Fruit fly (Drosophila melanogaster): ENCODE measurements around the gene BigH1.
A peak's percentile ranks its signal among the peaks of the same experiment; 100 is the strongest.

Gene BigH1

dm6 chr3R:14679381-14680111 is 16.3 kb downstream of the BigH1 start:
- no peak for TF ChIP-seq CG17801 (GFP tag; optimal IDR thresholded peaks at IDR 0.05; ENCODE audit: partially characterized antibody)

- peak; percentile 33 for TF ChIP-seq CG17801 (GFP tag; optimal IDR thresholded peaks at IDR 0.05; ENCODE audit: partially characterized antibody)
Observed at dm6 chr3R:14680112-14680665, 16.9 kb downstream of the BigH1 start.

dm6 chr3R:14683928-14684327 is 20.7 kb downstream of the BigH1 start:
- no peak for TF ChIP-seq CG17801 (GFP tag; optimal IDR thresholded peaks at IDR 0.05; ENCODE audit: partially characterized antibody)

dm6 chr3R:14687296-14687695 is 24.0 kb downstream of the BigH1 start:
- TF ChIP-seq CG17801 (GFP tag; optimal IDR thresholded peaks at IDR 0.05; ENCODE audit: partially characterized antibody), result no peak

dm6 chr3R:14690065-14690464 is 26.8 kb downstream of the BigH1 start:
- no peak for TF ChIP-seq CG17801 (GFP tag; optimal IDR thresholded peaks at IDR 0.05; ENCODE audit: partially characterized antibody)

dm6 chr3R:14691019-14691777 is 27.9 kb downstream of the BigH1 start:
- TF ChIP-seq CG17801 (GFP tag; optimal IDR thresholded peaks at IDR 0.05; ENCODE audit: partially characterized antibody), result peak; percentile 18

dm6 chr3R:14692230-14692970 is 29.1 kb downstream of the BigH1 start:
- TF ChIP-seq CG17801 (GFP tag; optimal IDR thresholded peaks at IDR 0.05; ENCODE audit: partially characterized antibody), result no peak

- no peak for TF ChIP-seq CG17801 (GFP tag; optimal IDR thresholded peaks at IDR 0.05; ENCODE audit: partially characterized antibody)
Observed at dm6 chr3R:14692971-14693253, 29.7 kb downstream of the BigH1 start.

- no peak for TF ChIP-seq CG17801 (GFP tag; optimal IDR thresholded peaks at IDR 0.05; ENCODE audit: partially characterized antibody)
Observed at dm6 chr3R:14694583-14694982, 31.3 kb downstream of the BigH1 start.

dm6 chr3R:14695054-14695453 is 31.8 kb downstream of the BigH1 start:
- no peak for TF ChIP-seq CG17801 (GFP tag; optimal IDR thresholded peaks at IDR 0.05; ENCODE audit: partially characterized antibody)

- no peak for TF ChIP-seq CG17801 (GFP tag; optimal IDR thresholded peaks at IDR 0.05; ENCODE audit: partially characterized antibody)
Observed at dm6 chr3R:14695665-14696064, 32.4 kb downstream of the BigH1 start.

dm6 chr3R:14696949-14697513 is 33.8 kb downstream of the BigH1 start, which contains the start of gene Meltrin:
Gene Meltrin, minus strand, starts transcription at chr3R:14697292.
- TF ChIP-seq CG17801 (GFP tag; optimal IDR thresholded peaks at IDR 0.05; ENCODE audit: partially characterized antibody), result peak; percentile 84

- TF ChIP-seq CG17801 (GFP tag; optimal IDR thresholded peaks at IDR 0.05; ENCODE audit: partially characterized antibody), result no peak
Observed at dm6 chr3R:14703302-14704192, 40.3 kb downstream of the BigH1 start.

- TF ChIP-seq CG17801 (GFP tag; optimal IDR thresholded peaks at IDR 0.05; ENCODE audit: partially characterized antibody), result peak; percentile 31
Observed at dm6 chr3R:14705270-14705669, 42.0 kb downstream of the BigH1 start.
